Worm (Caenorhabditis elegans) whole organism, L1 larva: Measurements from ENCODE around the gene C43H6.12.

Source experiments
- aha-1 ChIP-seq: fragments of 150-350 bp; optimal IDR thresholded peaks from 2 replicates; lab custom pipeline; 2014; ENCODE audit warnings: missing biosample characterization, missing genetic modification characterization
- aly-2 ChIP-seq: fragments of 150-350 bp; optimal IDR thresholded peaks from 2 replicates; lab custom pipeline; 2014; ENCODE audit warnings: missing biosample characterization, missing genetic modification characterization
- blmp-1 ChIP-seq: fragments of 150-350 bp; optimal IDR thresholded peaks from 2 replicates; lab custom pipeline; 2014; ENCODE audit warnings: missing biosample characterization, missing genetic modification characterization
- ceh-63 ChIP-seq: fragments of 200-800 bp; sonication (Bioruptor generic); optimal IDR thresholded peaks from 2 replicates; lab custom pipeline; 2018; ENCODE audit warnings: mild to moderate bottlenecking, missing genetic modification characterization, missing compliant biosample characterization
- ceh-8 ChIP-seq: fragments of 200-800 bp; sonication (Bioruptor generic); optimal IDR thresholded peaks from 2 replicates; lab custom pipeline; 2018; ENCODE audit warnings: mild to moderate bottlenecking, missing genetic modification characterization, moderate library complexity, missing compliant biosample characterization
- ceh-90 ChIP-seq: sonication (generic microtip); optimal IDR thresholded peaks from 2 replicates; lab custom pipeline; 2016; ENCODE audit warnings: missing genetic modification characterization, missing compliant biosample characterization
- dsc-1 ChIP-seq: sonication (generic microtip); optimal IDR thresholded peaks from 2 replicates; lab custom pipeline; 2016; ENCODE audit warnings: mild to moderate bottlenecking, missing genetic modification characterization, missing compliant biosample characterization
- efl-1 ChIP-seq, 4 experiments: fragments of 150-350 bp; optimal IDR thresholded peaks in 3 of 4; peaks in 1 of 4; 1 replicate in 1 of 4; 2 replicates in 3 of 4; lab custom pipeline; 2014; ENCODE audit warnings: missing biosample characterization in 2 of 4, missing genetic modification characterization in 2 of 4, missing genetic modification reagents in 2 of 4
- efl-3 ChIP-seq: fragments of 200-800 bp; sonication (Bioruptor generic); optimal IDR thresholded peaks from 2 replicates; lab custom pipeline; 2018; ENCODE audit warnings: mild to moderate bottlenecking, missing genetic modification characterization, missing compliant biosample characterization
- egl-27 ChIP-seq, 2 experiments: fragments of 150-350 bp in 1 of 2; sonication (generic microtip); optimal IDR thresholded peaks; 3 replicates each; lab custom pipeline; 2017 to 2018; ENCODE audit warnings: missing biosample characterization in 2 of 2, missing genetic modification characterization in 2 of 2, missing genetic modification reagents in 2 of 2
- elt-3 ChIP-seq, 6 experiments: fragments of 150-350 bp in 1 of 6; sonication (generic microtip); optimal IDR thresholded peaks; 2 replicates each; lab custom pipeline; 2017 to 2018; ENCODE audit warnings: missing biosample characterization in 6 of 6, missing genetic modification characterization in 6 of 6, inconsistent platforms in 1 of 6
- ets-5 ChIP-seq: fragments of 200-800 bp; sonication (Bioruptor generic); IDR thresholded peaks from 2 replicates; pipeline ENCODE4 v1.3.6; 2022; ENCODE audit warnings: missing genetic modification characterization, missing compliant biosample characterization
- fkh-10 ChIP-seq: sonication (generic microtip); optimal IDR thresholded peaks from 2 replicates; lab custom pipeline; 2017; ENCODE audit warnings: missing biosample characterization, missing genetic modification reagents, missing genetic modification characterization
- fos-1 ChIP-seq: fragments of 150-350 bp; optimal IDR thresholded peaks from 2 replicates; lab custom pipeline; 2014; ENCODE audit warnings: missing biosample characterization, missing genetic modification characterization
- hlh-4 ChIP-seq: sonication (generic microtip); optimal IDR thresholded peaks from 2 replicates; lab custom pipeline; 2016; ENCODE audit warnings: mild to moderate bottlenecking, missing genetic modification characterization, missing compliant biosample characterization
- isw-1 ChIP-seq: fragments of 200-800 bp; sonication (Bioruptor generic); IDR thresholded peaks from 2 replicates; pipeline ENCODE4 v1.3.6; 2022; ENCODE audit warnings: missing genetic modification characterization, missing compliant biosample characterization
- lin-14 ChIP-seq: fragments of 200-800 bp; sonication (Bioruptor generic); optimal IDR thresholded peaks from 2 replicates; lab custom pipeline; 2018; ENCODE audit warnings: mild to moderate bottlenecking, missing genetic modification characterization, moderate library complexity, missing compliant biosample characterization
- lin-15B ChIP-seq: fragments of 150-350 bp; sonication (generic microtip); optimal IDR thresholded peaks from 3 replicates; lab custom pipeline; 2014; ENCODE audit warnings: missing biosample characterization, missing genetic modification characterization
- mdl-1 ChIP-seq, 2 experiments: fragments of 150-350 bp; optimal IDR thresholded peaks; 2 replicates each; lab custom pipeline; 2014 to 2017; ENCODE audit warnings: missing biosample characterization in 2 of 2, missing genetic modification characterization in 2 of 2, inconsistent platforms in 1 of 2
- nhr-19 ChIP-seq: fragments of 200-800 bp; sonication (Bioruptor generic); conservative IDR thresholded peaks from 2 replicates; pipeline ENCODE4 v1.3.6; 2022; ENCODE audit warnings: missing genetic modification characterization, missing compliant biosample characterization
- nhr-20 ChIP-seq: sonication (generic microtip); optimal IDR thresholded peaks from 2 replicates; lab custom pipeline; 2016; ENCODE audit warnings: mild to moderate bottlenecking, missing genetic modification characterization, missing compliant biosample characterization
- nhr-47 ChIP-seq: sonication (generic microtip); optimal IDR thresholded peaks from 2 replicates; lab custom pipeline; 2016; ENCODE audit warnings: mild to moderate bottlenecking, missing genetic modification characterization, moderate library complexity, missing compliant biosample characterization
- nhr-84 ChIP-seq: sonication (generic microtip); optimal IDR thresholded peaks from 2 replicates; lab custom pipeline; 2017; ENCODE audit warnings: missing biosample characterization, missing genetic modification characterization
- nhr-85 ChIP-seq: sonication (generic microtip); peaks from one replicate; lab custom pipeline; 2016; ENCODE audit warnings: missing genetic modification characterization, inconsistent platforms, missing compliant biosample characterization
- nhr-90 ChIP-seq: sonication (generic microtip); optimal IDR thresholded peaks from 2 replicates; lab custom pipeline; 2016; ENCODE audit warnings: mild to moderate bottlenecking, missing genetic modification characterization, missing compliant biosample characterization; ENCODE audit not compliant: poor library complexity
- pax-3 ChIP-seq: fragments of 200-800 bp; sonication (Bioruptor generic); optimal IDR thresholded peaks from 2 replicates; lab custom pipeline; 2018; ENCODE audit warnings: mild to moderate bottlenecking, missing genetic modification characterization, moderate library complexity, missing compliant biosample characterization
- rnt-1 ChIP-seq: sonication (generic microtip); optimal IDR thresholded peaks from 2 replicates; lab custom pipeline; 2016; ENCODE audit warnings: mild to moderate bottlenecking, missing genetic modification characterization, moderate library complexity, missing compliant biosample characterization
- skn-1 ChIP-seq: fragments of 150-350 bp; optimal IDR thresholded peaks from 2 replicates; lab custom pipeline; 2014; ENCODE audit warnings: missing biosample characterization, missing genetic modification characterization
- snpc-4 ChIP-seq: fragments of 150-350 bp; optimal IDR thresholded peaks from 2 replicates; lab custom pipeline; 2014; ENCODE audit warnings: missing biosample characterization, missing genetic modification characterization
- sup-37 ChIP-seq: fragments of 200-800 bp; sonication (Bioruptor generic); optimal IDR thresholded peaks from 2 replicates; lab custom pipeline; 2018; ENCODE audit warnings: mild to moderate bottlenecking, missing genetic modification characterization, missing compliant biosample characterization
- swsn-7 ChIP-seq: sonication (generic microtip); optimal IDR thresholded peaks from 2 replicates; lab custom pipeline; 2016; ENCODE audit warnings: missing genetic modification characterization, missing compliant biosample characterization
- tlp-1 ChIP-seq: fragments of 150-350 bp; optimal IDR thresholded peaks from 2 replicates; lab custom pipeline; 2014; ENCODE audit warnings: missing biosample characterization, missing genetic modification characterization
- unc-130 ChIP-seq: fragments of 150-350 bp; optimal IDR thresholded peaks from 2 replicates; lab custom pipeline; 2017; ENCODE audit warnings: missing biosample characterization, missing genetic modification characterization, inconsistent platforms
- unc-62 ChIP-seq: fragments of 150-350 bp; optimal IDR thresholded peaks from 2 replicates; lab custom pipeline; 2014; ENCODE audit warnings: missing biosample characterization, missing genetic modification reagents, missing genetic modification characterization
- unc-86 ChIP-seq: sonication (generic microtip); optimal IDR thresholded peaks from 2 replicates; lab custom pipeline; 2016; ENCODE audit warnings: missing genetic modification characterization, missing compliant biosample characterization
- unc-98 ChIP-seq: fragments of 200-800 bp; sonication (Bioruptor generic); IDR thresholded peaks from 2 replicates; pipeline ENCODE4 v1.3.6; 2022; ENCODE audit warnings: missing genetic modification characterization, missing compliant biosample characterization
- xbp-1 ChIP-seq: sonication (generic microtip); optimal IDR thresholded peaks from 2 replicates; lab custom pipeline; 2016; ENCODE audit warnings: missing genetic modification characterization, missing compliant biosample characterization
- ztf-11 ChIP-seq, 2 experiments: sonication (generic microtip); optimal IDR thresholded peaks; 2 replicates each; lab custom pipeline; 2016 to 2017; ENCODE audit warnings: missing genetic modification characterization in 2 of 2, missing biosample characterization in 1 of 2, missing compliant biosample characterization in 1 of 2

Gene C43H6.12

ce11 chrX:2435353-2435752 is 25.9 kb downstream of the C43H6.12 start:
- TF ChIP-seq ceh-8 (GFP tag; lab: Kevin White, UChicago) = no peak
- TF ChIP-seq blmp-1 (tag; lab: Kevin White, UChicago) = peak; percentile 75
- no peak for TF ChIP-seq elt-3 (tag; optimal IDR thresholded peaks at IDR 0.05; lab: Kevin White, UChicago)

ce11 chrX:2438857-2439256 is 29.4 kb downstream of the C43H6.12 start, which contains the start of gene gid-2:
TSS of gene gid-2 (minus strand) at chrX:2438957.
- TF ChIP-seq mdl-1 (tag; optimal IDR thresholded peaks at IDR 0.05; lab: Kevin White, UChicago) = no peak
- TF ChIP-seq snpc-4 (tag; lab: Kevin White, UChicago) = no peak
- no peak for TF ChIP-seq aha-1 (tag; lab: Kevin White, UChicago)
- TF ChIP-seq dsc-1 (tag; lab: Kevin White, UChicago) = peak; percentile 59
- TF ChIP-seq unc-98 (GFP tag; lab: Robert Waterston, UW) = no peak

DNA sequence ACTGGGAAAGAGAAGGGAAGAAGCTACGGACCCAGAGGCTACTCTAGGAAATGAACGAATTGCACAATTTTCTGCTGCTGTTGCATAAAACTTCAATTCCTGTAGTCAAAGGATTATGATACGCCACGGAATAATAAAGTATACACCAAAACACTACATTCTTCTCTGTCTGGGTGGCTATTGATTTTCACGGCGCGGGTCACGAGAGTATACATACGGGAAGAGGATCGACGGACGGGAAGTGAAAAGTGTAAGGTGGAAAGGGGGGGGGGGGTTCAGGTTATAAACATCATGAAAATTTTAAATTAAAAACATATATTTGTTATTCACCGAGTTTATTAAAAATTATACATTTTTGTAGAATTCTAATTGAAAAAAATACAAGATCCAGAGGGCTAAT is 29.9 kb downstream of the C43H6.12 start:
- TF ChIP-seq nhr-20 (peak; percentile 1), xbp-1 (tag; lab: Kevin White, UChicago) (no peak), efl-3 (GFP tag; lab: Kevin White, UChicago) (no peak), blmp-1 (tag; lab: Kevin White, UChicago) (peak; percentile 75), ceh-90 (tag; lab: Kevin White, UChicago) (no peak), ztf-11 (tag; optimal IDR thresholded peaks at IDR 0.05; lab: Kevin White, UChicago) (no peak), unc-62 (GFP tag; lab: Kevin White, UChicago) (no peak), nhr-90 (tag; lab: Kevin White, UChicago) (no peak), efl-1 (optimal IDR thresholded peaks at IDR 0.05; lab: Kevin White, UChicago) (no peak), efl-1 (GFP tag; optimal IDR thresholded peaks at IDR 0.05 in 1 of 2; lab: Kevin White, UChicago) (peak in 1 of 2 experiments; percentile 58), ceh-63 (GFP tag; lab: Kevin White, UChicago) (no peak), lin-14 (GFP tag; lab: Kevin White, UChicago) (peak; percentile 19), nhr-19 (no peak), skn-1 (tag; lab: Kevin White, UChicago) (peak; percentile 40)

ce11 chrX:2439728-2440127 is 30.3 kb downstream of the C43H6.12 start:
- TF ChIP-seq nhr-47 (tag; lab: Kevin White, UChicago) (no peak), lin-15B (tag; lab: Kevin White, UChicago) (no peak), efl-1 (optimal IDR thresholded peaks at IDR 0.05; lab: Kevin White, UChicago) (no peak), efl-1 (GFP tag; optimal IDR thresholded peaks at IDR 0.05 in 1 of 2; lab: Kevin White, UChicago) (peak in 1 of 2 experiments; percentile 73), aly-2 (tag; lab: Kevin White, UChicago) (no peak), tlp-1 (tag; lab: Kevin White, UChicago) (no peak), skn-1 (tag; lab: Kevin White, UChicago) (peak; percentile 63), hlh-4 (tag; lab: Kevin White, UChicago) (no peak), xbp-1 (tag; lab: Kevin White, UChicago) (no peak)

DNA sequence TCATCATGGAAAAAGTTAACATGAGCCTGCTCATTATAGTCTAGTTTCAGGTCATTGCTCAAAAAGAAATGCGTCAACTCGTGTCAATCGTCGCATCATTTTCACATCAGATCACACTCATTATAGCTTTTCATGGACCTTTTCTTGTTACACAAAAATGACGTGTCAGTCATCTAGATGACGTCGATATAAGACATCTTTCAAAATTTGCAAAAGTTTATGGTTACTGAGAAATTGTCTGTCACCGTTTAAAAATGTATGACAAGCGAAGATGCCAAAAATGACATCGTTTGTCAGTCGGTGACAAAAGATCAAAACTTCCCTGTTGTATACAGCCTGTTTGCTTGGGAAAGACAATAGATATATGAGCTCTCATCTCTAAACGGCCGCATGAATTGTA is 31.8 kb downstream of the C43H6.12 start:
- TF ChIP-seq rnt-1 (tag; lab: Kevin White, UChicago) (no peak), unc-86 (peak; percentile 53)

- no peak for TF ChIP-seq aly-2 (tag; lab: Kevin White, UChicago)
- no peak for TF ChIP-seq nhr-85 (tag; lab: Kevin White, UChicago)
- no peak for TF ChIP-seq ets-5 (GFP tag; lab: Robert Waterston, UW)
- no peak for TF ChIP-seq nhr-20
- no peak for TF ChIP-seq swsn-7
- no peak for TF ChIP-seq fkh-10 (GFP tag; lab: Kevin White, UChicago)
- TF ChIP-seq egl-27 (tag; optimal IDR thresholded peaks at IDR 0.05; lab: Kevin White, UChicago) = no peak
- no peak for TF ChIP-seq fos-1
- TF ChIP-seq nhr-84 (tag; lab: Kevin White, UChicago) = no peak
- TF ChIP-seq sup-37 (GFP tag; lab: Kevin White, UChicago) = no peak
- no peak for TF ChIP-seq unc-130 (tag; lab: Kevin White, UChicago)
- no peak for TF ChIP-seq pax-3 (tag; lab: Kevin White, UChicago)
- TF ChIP-seq isw-1 = no peak
- no peak for TF ChIP-seq nhr-19
- TF ChIP-seq, all 84 proteins: peak for 0
Observed at ce11 chrX:2443304-2443703, 33.9 kb downstream of the C43H6.12 start, which contains the start of gene T07D1.3. TSS of gene T07D1.3 (minus strand) at chrX:2443404.
